Worm (Caenorhabditis elegans) whole organism, L4/young adult: Measurements from ENCODE around the gene hpo-30.

Source experiments
- W03F9.2 ChIP-seq: fragments of 150-350 bp; optimal IDR thresholded peaks from 2 replicates; lab custom pipeline; 2014; ENCODE audit warnings: missing biosample characterization, missing genetic modification characterization
- dao-5 ChIP-seq: sonication (generic microtip); optimal IDR thresholded peaks from 2 replicates; lab custom pipeline; 2016; ENCODE audit warnings: missing genotype, missing genetic modification characterization, moderate library complexity, missing compliant biosample characterization
- him-1 ChIP-seq: sonication (generic microtip); optimal IDR thresholded peaks from 2 replicates; lab custom pipeline; 2016; ENCODE audit warnings: missing genotype, missing genetic modification reagents, missing genetic modification characterization, missing compliant biosample characterization

hpo-30 gene

DNA sequence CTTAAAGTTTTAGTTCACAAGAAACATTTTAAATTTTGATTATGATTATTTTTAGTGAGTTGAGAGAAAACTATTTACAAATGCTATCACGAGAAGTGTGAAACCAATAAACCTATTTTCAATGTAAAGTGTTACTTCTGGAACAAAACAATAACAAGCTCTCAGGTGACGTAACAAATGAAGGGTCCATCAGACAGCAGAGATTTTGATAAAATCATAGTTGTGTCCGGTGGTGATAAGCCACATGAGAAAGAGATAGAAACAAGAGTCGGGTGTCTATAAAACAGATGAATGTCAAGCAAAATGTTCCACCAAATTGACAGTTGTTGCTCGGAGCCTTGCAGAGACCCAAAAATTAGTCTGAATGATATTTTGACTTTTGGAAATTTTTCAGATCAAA is 24.2 kb upstream of the hpo-30 start:
- no peak for TF ChIP-seq him-1
- TF ChIP-seq W03F9.2: no peak
- no peak for TF ChIP-seq dao-5 (tag; lab: Kevin White, UChicago)

DNA sequence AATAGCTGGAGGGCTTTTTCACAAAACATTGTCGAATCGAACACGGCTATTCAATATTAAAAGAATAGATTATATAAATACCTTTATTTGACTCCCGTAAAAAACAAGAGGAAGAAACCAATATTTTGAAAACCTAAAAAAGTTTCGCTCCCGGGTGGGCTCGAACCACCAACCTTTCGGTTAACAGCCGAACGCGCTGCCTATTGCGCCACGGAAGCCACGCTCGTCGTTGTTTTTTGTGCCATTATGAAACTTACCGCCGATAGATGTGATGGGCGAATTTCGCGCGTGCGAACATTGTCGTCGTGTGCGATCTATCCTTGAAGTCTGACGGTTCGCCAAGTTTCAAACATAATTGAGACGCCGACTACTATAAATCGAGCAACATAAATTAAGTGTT is 21.7 kb upstream of the hpo-30 start:
- TF ChIP-seq him-1 (no peak), W03F9.2 (no peak), dao-5 (tag; lab: Kevin White, UChicago) (no peak)

DNA sequence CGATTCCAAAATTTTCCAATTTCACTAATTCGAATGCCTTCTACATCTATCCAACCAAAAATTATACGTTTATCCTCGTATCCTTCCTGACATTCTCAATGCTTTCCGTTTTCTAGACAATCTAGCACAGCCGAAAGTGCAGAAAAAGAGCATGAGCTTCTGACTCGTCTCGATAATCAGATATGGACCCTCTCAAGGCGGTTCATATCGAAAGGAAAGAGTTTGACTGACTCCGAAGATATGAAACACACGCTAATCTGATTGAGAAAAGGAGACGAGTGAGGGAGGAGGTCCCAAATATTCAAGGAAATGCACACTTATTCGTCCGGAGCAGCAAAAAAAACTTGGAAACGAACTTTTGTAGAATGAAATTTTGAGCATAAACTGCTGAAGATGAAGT is 19.0 kb upstream of the hpo-30 start:
- TF ChIP-seq dao-5 (tag; lab: Kevin White, UChicago): no peak
- TF ChIP-seq W03F9.2: no peak
- TF ChIP-seq him-1: no peak

DNA sequence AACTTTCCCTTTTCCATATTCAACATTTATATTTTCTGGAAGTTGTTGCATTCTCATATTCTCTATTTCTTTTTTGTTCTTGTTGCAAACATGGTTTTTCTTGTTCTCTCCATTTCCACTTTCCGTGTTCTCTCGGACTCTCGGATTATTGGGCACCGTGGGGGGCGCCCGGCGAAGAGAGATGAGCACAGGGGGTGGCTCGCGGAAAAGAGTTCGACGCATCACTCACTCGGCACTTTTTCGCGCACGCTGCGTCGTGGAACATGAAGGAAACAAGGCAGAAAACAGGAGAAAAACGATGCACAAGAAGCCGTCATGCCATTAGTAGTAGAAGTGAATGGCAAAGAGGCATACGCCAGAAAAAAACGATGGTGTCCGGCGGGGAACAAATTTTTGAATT is 16.5 kb upstream of the hpo-30 start:
- TF ChIP-seq dao-5 (tag; lab: Kevin White, UChicago) (no peak), W03F9.2 (no peak), him-1 (no peak)

DNA sequence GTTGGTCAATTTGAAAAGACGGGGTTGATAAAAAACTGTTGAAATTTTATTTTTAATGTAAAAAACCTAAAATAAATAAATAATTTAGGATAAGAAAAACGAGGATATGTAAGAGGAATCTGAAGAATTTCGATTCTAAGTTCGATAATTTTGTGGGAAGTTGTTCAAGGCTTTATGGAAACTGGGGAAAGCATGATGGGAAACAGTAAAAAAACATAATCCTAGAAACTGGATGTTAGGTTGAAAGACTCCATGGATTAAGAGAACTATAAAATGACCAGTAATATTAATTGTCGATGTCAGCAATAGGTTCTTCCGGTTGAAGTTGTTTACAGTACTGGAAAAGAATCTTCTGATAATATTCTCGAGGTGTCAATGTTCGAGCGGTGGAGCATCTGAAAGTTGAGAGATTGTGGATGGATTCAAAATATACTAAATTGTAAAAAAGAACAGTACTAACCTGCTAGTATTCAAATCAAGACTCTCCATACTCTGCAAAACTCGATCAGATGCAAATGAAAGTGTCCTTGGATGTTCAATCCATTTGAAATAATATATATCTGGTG is 10.2 kb upstream of the hpo-30 start:
- TF ChIP-seq him-1 (no peak), dao-5 (tag; lab: Kevin White, UChicago) (no peak), W03F9.2 (no peak)

DNA sequence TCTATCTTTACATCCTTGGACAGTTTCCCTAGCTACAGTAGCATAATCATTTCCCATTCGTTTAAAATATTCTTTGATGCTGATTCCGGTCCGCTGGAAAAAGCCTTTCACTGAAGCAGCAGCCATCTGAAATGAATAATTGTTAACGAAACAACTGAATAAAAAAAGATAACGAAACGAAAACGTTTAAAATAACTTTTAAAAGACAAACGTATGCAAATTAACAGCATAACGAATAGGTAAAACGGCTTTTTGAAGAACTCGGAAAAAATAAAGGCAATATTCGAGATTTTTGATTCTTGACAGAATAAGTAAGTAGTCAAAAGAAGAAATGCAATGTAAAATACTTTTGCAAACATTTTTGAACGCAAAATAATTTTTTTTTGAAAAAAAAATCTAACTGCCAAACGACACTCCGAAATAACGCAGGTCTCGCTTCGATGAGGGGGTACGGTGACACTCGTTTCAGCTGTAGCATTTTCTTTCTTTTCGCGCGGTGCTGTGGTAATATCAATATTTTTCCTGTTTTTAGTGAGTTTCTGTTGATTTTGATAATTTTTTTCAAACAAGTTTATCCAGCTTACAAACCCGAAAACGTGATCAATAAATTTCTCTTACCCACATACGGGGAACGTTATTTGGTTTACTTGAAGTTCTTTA is 7.9 kb upstream of the hpo-30 start, which contains the start of the genes R04F11.5 and R04F11.2:
Gene R04F11.5 (minus strand): TSS at position 126 of the 660 bp plus-strand sequence.
Gene R04F11.2 (plus strand): TSS at position 488 of the 660 bp plus-strand sequence.
- TF ChIP-seq dao-5 (tag; lab: Kevin White, UChicago) (no peak), W03F9.2 (peak; percentile 83), him-1 (peak; percentile 76)

DNA sequence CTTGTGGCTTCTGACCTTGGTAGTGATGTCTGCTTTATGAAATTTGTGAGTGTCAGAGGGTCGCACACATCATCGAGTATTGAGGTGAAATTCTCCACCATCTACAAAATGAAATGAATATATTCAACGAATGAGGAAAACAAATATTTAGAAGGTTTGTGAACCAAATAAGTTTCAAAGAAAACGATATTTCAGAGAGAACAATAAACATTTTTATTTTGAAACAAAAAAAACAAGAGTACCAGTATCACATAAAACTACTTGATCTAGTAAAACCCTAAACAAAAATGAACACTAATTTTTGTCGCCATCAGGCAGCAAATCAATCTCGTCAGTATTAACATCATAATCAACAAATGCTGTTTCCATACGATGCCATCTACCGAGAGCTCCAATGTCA is 6.9 kb upstream of the hpo-30 start, which contains the start of gene R04F11.3:
Gene R04F11.3 (minus strand): TSS at position 101 of the 400 bp plus-strand sequence.
- no peak for TF ChIP-seq W03F9.2
- no peak for TF ChIP-seq dao-5 (tag; lab: Kevin White, UChicago)
- no peak for TF ChIP-seq him-1

DNA sequence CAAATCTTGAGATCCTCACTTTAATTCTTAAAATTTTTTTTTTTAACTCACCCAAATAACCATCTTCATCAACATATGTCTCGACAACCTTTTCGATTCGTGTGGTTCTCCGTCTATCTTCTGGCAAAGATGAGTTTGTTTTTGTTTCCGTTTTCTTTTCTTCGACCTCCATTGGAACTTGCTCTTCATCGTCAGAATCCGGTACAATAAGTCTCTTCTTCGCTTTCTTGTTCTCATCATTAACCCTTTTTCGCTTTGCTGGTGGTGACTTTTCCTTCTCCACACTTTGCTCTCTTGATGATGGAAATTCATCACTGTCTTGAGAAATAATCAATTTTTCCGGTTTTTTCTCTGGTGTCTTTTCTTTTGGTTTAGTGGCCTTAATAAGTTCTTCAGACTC is 5.9 kb upstream of the hpo-30 start:
- TF ChIP-seq him-1 (no peak), W03F9.2 (no peak), dao-5 (tag; lab: Kevin White, UChicago) (no peak)

DNA sequence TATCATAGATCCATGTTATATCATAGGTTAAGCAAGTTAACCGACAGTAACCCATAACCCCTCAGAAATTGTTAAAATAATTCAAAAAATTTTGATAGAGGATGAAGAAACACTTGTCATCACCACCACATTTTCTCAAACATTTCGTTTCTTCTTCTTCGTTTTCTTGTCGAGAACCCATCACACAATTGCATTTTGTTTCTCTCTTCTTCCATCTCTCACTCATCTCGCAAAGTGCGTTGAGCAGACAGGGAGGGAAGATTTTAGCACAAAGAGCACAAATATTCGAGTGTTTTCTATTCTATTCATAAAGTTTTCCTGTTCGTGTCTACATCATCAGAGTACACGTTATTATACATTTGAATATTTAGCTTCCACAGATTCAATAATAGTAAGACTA is 4.3 kb upstream of the hpo-30 start:
- no peak for TF ChIP-seq dao-5 (tag; lab: Kevin White, UChicago)
- peak; percentile 18 for TF ChIP-seq him-1

DNA sequence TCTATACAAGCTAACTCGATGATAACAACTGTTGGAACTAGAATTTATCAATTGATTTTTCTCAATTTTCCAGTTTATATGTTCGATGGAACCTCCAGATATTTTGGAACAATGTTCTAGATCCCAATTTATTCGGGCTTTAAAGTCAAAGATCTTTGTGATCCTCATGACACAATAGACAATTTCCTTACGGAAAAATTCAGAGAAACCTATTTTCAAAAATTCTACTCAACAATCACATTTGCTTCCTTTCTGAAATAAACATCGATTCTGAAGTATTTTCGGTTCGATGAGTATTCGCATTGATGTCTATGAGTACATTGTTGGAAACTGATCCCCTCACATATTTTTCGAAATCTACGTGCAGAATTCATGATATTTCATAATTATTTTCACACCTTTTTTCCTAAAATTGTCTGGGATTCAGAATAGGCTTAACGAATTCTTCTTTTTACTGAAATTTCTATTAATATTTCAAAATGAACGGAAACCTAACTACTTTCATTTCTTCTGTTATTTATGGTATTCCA is 3.1 kb downstream of the hpo-30 start, which contains the start of gene srg-45:
Gene srg-45 (plus strand): TSS at position 480 of the 530 bp plus-strand sequence.
- TF ChIP-seq W03F9.2 (no peak), him-1 (no peak), dao-5 (tag; lab: Kevin White, UChicago) (no peak)

DNA sequence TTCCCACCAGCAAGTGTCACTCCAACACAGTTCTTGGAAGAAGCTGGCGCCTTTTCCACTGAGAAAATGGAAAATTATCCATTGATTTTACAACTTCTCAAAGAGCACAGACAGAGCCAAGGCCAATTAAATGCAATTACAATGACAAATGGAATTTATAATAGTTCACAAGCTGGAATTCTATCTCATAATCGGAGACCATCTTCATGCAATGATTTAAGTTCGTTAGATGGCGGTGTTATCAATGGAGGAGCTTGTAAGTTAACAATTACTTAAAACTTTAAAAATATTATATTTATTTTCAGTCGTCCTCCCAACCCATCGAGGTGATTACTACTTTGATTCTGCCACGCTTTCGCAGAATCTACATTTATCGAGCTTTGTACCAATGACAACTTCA is 4.5 kb downstream of the hpo-30 start:
- TF ChIP-seq him-1 (no peak), dao-5 (tag; lab: Kevin White, UChicago) (no peak)

DNA sequence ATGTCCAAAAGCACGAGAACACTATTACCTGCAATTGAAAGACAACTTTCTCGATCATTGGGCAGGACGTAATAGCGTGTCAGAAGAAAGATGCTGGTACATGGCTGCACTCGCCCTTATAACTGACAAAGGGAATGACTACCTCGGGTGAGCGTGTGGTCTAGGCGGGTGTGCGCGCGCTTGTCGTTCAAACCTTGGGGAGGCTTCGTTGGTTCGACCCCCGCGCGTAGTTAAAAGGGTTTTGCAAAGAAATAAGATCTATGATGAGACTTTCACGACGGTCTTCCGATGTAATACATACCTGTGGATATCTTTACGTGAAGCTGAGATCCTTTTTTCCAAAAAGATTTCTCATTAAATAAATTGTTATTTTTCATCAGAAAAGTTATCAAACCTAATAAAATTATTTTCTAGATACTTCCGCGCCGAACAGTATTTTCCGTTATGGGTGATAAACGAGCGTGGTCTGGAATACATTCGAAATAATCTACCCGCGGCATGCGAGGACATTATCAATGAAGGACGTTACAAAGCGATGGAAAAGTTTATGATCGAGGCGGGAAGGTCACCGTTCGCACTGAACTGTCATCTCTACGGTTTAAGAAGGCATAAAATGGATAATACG is 6.6 kb downstream of the hpo-30 start:
- peak; percentile 97 for TF ChIP-seq dao-5 (tag; lab: Kevin White, UChicago)
- TF ChIP-seq W03F9.2: peak; percentile 59
- TF ChIP-seq him-1: peak; percentile 97

DNA sequence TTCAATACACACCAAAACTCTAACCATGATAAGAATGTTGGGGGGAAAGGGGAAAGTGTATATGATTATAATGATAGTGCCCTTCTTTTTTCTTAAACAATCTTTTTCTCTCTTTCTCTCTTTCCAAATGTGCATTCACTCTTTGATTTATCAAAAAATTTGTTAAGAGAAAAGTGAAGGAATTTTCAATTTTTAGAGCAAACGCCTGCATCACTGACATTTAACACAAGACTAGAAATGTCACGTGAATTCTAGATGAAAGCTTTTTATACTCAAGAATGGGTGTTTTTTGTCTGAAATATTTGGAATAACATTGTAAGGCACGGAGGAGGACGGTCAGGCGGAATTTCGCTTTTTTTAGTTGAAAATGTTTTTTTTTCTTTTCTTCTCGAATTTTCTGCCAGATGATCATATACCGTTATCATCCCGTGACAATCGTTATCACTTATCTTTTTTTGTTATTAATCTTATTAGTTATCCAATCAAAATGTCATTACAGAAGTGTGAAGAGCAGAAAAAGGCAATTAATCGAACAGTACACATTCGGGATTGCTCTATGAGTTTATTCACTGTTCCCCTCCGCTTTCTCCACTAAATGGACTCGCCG is 8.1 kb downstream of the hpo-30 start, which contains the start of the genes frm-7 and F55C5.17:
Gene frm-7 (plus strand): TSS at position 500 of the 607 bp plus-strand sequence.
Gene F55C5.17 (plus strand): TSS at position 557 of the 607 bp plus-strand sequence.
- no peak for TF ChIP-seq him-1
- TF ChIP-seq W03F9.2: no peak
- no peak for TF ChIP-seq dao-5 (tag; lab: Kevin White, UChicago)

DNA sequence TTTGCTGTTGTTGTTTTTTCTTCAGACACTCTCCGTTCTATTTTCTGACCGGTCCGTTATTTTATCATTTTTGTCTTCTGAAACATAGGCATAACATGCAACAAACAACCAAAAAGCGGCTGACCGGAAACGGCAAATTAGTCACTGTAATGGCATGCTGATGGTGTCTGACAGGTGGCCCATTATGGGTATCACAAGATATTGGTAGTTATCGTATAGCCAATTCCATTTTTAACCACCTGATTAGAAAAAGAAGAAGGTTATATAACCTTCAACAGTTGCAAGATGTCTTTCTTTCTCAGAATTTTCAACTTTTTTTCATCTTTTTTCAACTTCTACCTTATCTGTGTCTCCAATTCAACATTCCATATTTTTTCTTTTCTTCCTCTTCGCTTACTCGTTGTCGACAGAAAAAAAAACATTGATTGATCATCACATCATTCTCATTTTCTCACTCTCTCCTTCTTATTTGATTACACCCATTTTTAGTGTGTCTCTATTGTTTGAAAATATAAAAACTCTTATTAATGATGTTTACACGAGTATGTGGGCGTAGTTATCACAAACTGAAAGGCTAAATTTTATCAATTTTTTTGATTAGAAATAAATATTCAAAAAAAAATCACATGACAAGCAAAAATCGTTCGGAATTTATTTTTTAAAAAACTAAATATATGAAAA is 9.2 kb downstream of the hpo-30 start:
- TF ChIP-seq W03F9.2 (no peak), dao-5 (tag; lab: Kevin White, UChicago) (no peak), him-1 (no peak)
